Worm (Caenorhabditis elegans) whole organism, young adult: Measurements from ENCODE around the gene F57G12.2.
A peak's percentile ranks its signal among the peaks of the same experiment; 100 is the strongest.

Source experiments
- B0261.1 ChIP-seq: sonication (generic microtip); optimal IDR thresholded peaks from 2 replicates; lab custom pipeline; 2016; ENCODE audit warnings: mild to moderate bottlenecking, missing genetic modification characterization, moderate library complexity, missing compliant biosample characterization
- C06A6.2 ChIP-seq: fragments of 200-800 bp; sonication (Bioruptor generic); conservative IDR thresholded peaks from 2 replicates; pipeline ENCODE4 v1.3.6; 2022; ENCODE audit warnings: missing genetic modification characterization, missing compliant biosample characterization
- C17E4.6 ChIP-seq: fragments of 200-800 bp; sonication (Bioruptor generic); IDR thresholded peaks from 2 replicates; pipeline ENCODE4 v1.3.6; 2022; ENCODE audit warnings: missing genetic modification reagents, missing genetic modification characterization, missing compliant biosample characterization
- K12H6.12 ChIP-seq: fragments of 200-800 bp; sonication (Bioruptor generic); optimal IDR thresholded peaks from 2 replicates; lab custom pipeline; 2018; ENCODE audit warnings: mild to moderate bottlenecking, missing genetic modification characterization, missing compliant biosample characterization
- T26A5.8 ChIP-seq: sonication (generic microtip); optimal IDR thresholded peaks from 2 replicates; lab custom pipeline; 2016; ENCODE audit warnings: missing genetic modification characterization, missing compliant biosample characterization
- attf-3 ChIP-seq: fragments of 200-800 bp; sonication (Bioruptor generic); conservative IDR thresholded peaks from 2 replicates; pipeline ENCODE4 v1.3.6; 2022; ENCODE audit warnings: missing genetic modification reagents, missing genetic modification characterization, missing compliant biosample characterization
- attf-6 ChIP-seq: fragments of 200-800 bp; sonication (Bioruptor generic); IDR thresholded peaks from 2 replicates; pipeline ENCODE4 v1.3.6; 2022; ENCODE audit warnings: missing genetic modification reagents, missing genetic modification characterization, missing compliant biosample characterization
- bed-2 ChIP-seq: fragments of 200-800 bp; sonication (Bioruptor generic); IDR thresholded peaks from 2 replicates; pipeline ENCODE4 v1.3.6; 2022; ENCODE audit warnings: missing genetic modification reagents, missing genetic modification characterization, missing compliant biosample characterization
- cebp-1 ChIP-seq, 2 experiments: fragments of 200-800 bp in 1 of 2; sonication (Bioruptor generic) in 1 of 2; sonication (generic microtip) in 1 of 2; IDR thresholded peaks in 1 of 2; optimal IDR thresholded peaks in 1 of 2; 2 replicates each; pipeline versions ENCODE4 v1.3.6 to Lab custom; 2017 to 2022; ENCODE audit warnings: missing compliant biosample characterization in 2 of 2, missing genetic modification characterization in 2 of 2, mild to moderate bottlenecking in 1 of 2, missing genetic modification reagents in 1 of 2, moderate library complexity in 1 of 2
- ceh-100 ChIP-seq: fragments of 200-800 bp; sonication (Bioruptor generic); IDR thresholded peaks from 2 replicates; pipeline ENCODE4 v1.3.6; 2022; ENCODE audit warnings: missing genetic modification reagents, missing genetic modification characterization, missing compliant biosample characterization
- ceh-27 ChIP-seq: fragments of 200-800 bp; sonication (Bioruptor generic); optimal IDR thresholded peaks from 2 replicates; lab custom pipeline; 2018; ENCODE audit warnings: mild to moderate bottlenecking, missing genetic modification characterization, moderate library complexity, missing compliant biosample characterization
- ceh-40 ChIP-seq: fragments of 200-800 bp; sonication (Bioruptor generic); IDR thresholded peaks from 2 replicates; pipeline ENCODE4 v1.3.6; 2022; ENCODE audit warnings: missing genetic modification characterization, missing compliant biosample characterization
- ceh-58 ChIP-seq: fragments of 200-800 bp; sonication (Bioruptor generic); IDR thresholded peaks from 2 replicates; pipeline ENCODE4 v1.3.6; 2022; ENCODE audit warnings: missing genetic modification characterization, missing compliant biosample characterization
- chd-7 ChIP-seq: sonication (generic microtip); optimal IDR thresholded peaks from 2 replicates; lab custom pipeline; 2016; ENCODE audit warnings: mild to moderate bottlenecking, missing genetic modification characterization, moderate library complexity, missing compliant biosample characterization
- dox-1 ChIP-seq: fragments of 200-800 bp; sonication (Bioruptor generic); IDR thresholded peaks from 2 replicates; pipeline ENCODE4 v1.3.6; 2022; ENCODE audit warnings: missing genetic modification reagents, missing genetic modification characterization, missing compliant biosample characterization
- dpff-1 ChIP-seq: sonication (generic microtip); optimal IDR thresholded peaks from 2 replicates; lab custom pipeline; 2017; ENCODE audit warnings: mild to moderate bottlenecking, missing genetic modification characterization, missing compliant biosample characterization
- egl-44 ChIP-seq: fragments of 200-800 bp; sonication (Bioruptor generic); IDR thresholded peaks from 2 replicates; pipeline ENCODE4 v1.3.6; 2022; ENCODE audit warnings: missing genetic modification reagents, missing genetic modification characterization, missing compliant biosample characterization
- egrh-3 ChIP-seq: fragments of 200-800 bp; sonication (Bioruptor generic); IDR thresholded peaks from 2 replicates; pipeline ENCODE4 v1.3.6; 2022; ENCODE audit warnings: missing genetic modification reagents, missing genetic modification characterization, missing compliant biosample characterization
- fkh-3 ChIP-seq: sonication (generic microtip); optimal IDR thresholded peaks from 2 replicates; lab custom pipeline; 2016; ENCODE audit warnings: mild to moderate bottlenecking, missing genetic modification characterization, missing compliant biosample characterization
- gei-17 ChIP-seq: fragments of 200-800 bp; sonication (Bioruptor generic); optimal IDR thresholded peaks from 2 replicates; lab custom pipeline; 2018; ENCODE audit warnings: mild to moderate bottlenecking, missing genetic modification characterization, missing compliant biosample characterization
- hlh-26 ChIP-seq: fragments of 200-800 bp; sonication (Bioruptor generic); conservative IDR thresholded peaks from 2 replicates; pipeline ENCODE4 v1.3.6; 2022; ENCODE audit warnings: missing genetic modification reagents, missing genetic modification characterization, missing compliant biosample characterization
- let-526 ChIP-seq: fragments of 200-800 bp; sonication (Bioruptor generic); IDR thresholded peaks from 2 replicates; pipeline ENCODE4 v1.3.6; 2022; ENCODE audit warnings: missing genetic modification reagents, missing genetic modification characterization, missing compliant biosample characterization
- lsl-1 ChIP-seq: fragments of 200-800 bp; sonication (Bioruptor generic); optimal IDR thresholded peaks from 2 replicates; lab custom pipeline; 2018; ENCODE audit warnings: mild to moderate bottlenecking, missing genetic modification characterization, moderate library complexity, missing compliant biosample characterization
- madf-10 ChIP-seq: sonication (generic microtip); optimal IDR thresholded peaks from 2 replicates; lab custom pipeline; 2016; ENCODE audit warnings: mild to moderate bottlenecking, missing genetic modification characterization, missing compliant biosample characterization
- mel-28 ChIP-seq: sonication (generic microtip); optimal IDR thresholded peaks from 2 replicates; lab custom pipeline; 2016; ENCODE audit warnings: borderline replicate concordance, mild to moderate bottlenecking, missing genetic modification characterization, missing compliant biosample characterization
- nfya-1 ChIP-seq: sonication (generic microtip); optimal IDR thresholded peaks from 2 replicates; lab custom pipeline; 2017; ENCODE audit warnings: antibody characterized with exemption, missing compliant biosample characterization, missing genetic modification characterization, borderline replicate concordance; ENCODE audit not compliant: insufficient read depth
- pbrm-1 ChIP-seq: fragments of 200-800 bp; sonication (Bioruptor generic); IDR thresholded peaks from 2 replicates; pipeline ENCODE4 v1.3.6; 2022; ENCODE audit warnings: missing genetic modification reagents, missing genetic modification characterization, missing compliant biosample characterization
- rcor-1 ChIP-seq: fragments of 200-800 bp; sonication (Bioruptor generic); IDR thresholded peaks from 2 replicates; pipeline ENCODE4 v1.3.6; 2022; ENCODE audit warnings: missing genetic modification reagents, missing genetic modification characterization, missing compliant biosample characterization
- repo-1 ChIP-seq: sonication (generic microtip); optimal IDR thresholded peaks from 2 replicates; lab custom pipeline; 2017; ENCODE audit warnings: mild to moderate bottlenecking, missing genetic modification characterization, missing compliant biosample characterization
- rpc-1 ChIP-seq, 2 experiments: fragments of 150-350 bp in 1 of 2; sonication (generic microtip) in 1 of 2; optimal IDR thresholded peaks; 2 replicates each; lab custom pipeline; 2014 to 2018; ENCODE audit warnings: missing biosample characterization in 1 of 2, missing genetic modification characterization in 1 of 2, missing genetic modification reagents in 1 of 2, missing genotype in 1 of 2
- sdz-38 ChIP-seq: sonication (generic microtip); optimal IDR thresholded peaks from 2 replicates; lab custom pipeline; 2016; ENCODE audit warnings: missing genotype, missing genetic modification characterization, missing compliant biosample characterization
- snpc-4 ChIP-seq, 5 experiments: fragments of 150-350 bp in 1 of 5; sonication (generic microtip) in 4 of 5; optimal IDR thresholded peaks; 2 replicates each; lab custom pipeline; 2014 to 2018; ENCODE audit warnings: missing genetic modification characterization in 5 of 5, missing biosample characterization in 3 of 5, antibody characterized with exemption in 2 of 5, mild to moderate bottlenecking in 2 of 5, missing compliant biosample characterization in 2 of 5, missing genotype in 2 of 5, moderate library complexity in 2 of 5, missing genetic modification reagents in 1 of 5
- tbp1 ChIP-seq: fragments of 200-800 bp; sonication (Bioruptor generic); optimal IDR thresholded peaks from 2 replicates; lab custom pipeline; 2018; ENCODE audit warnings: mild to moderate bottlenecking, missing genetic modification characterization, missing compliant biosample characterization
- tlf-1 ChIP-seq: fragments of 200-800 bp; sonication (Bioruptor generic); optimal IDR thresholded peaks from 2 replicates; lab custom pipeline; 2018; ENCODE audit warnings: mild to moderate bottlenecking, missing genetic modification characterization, missing compliant biosample characterization
- unc-130 ChIP-seq: sonication (generic microtip); optimal IDR thresholded peaks from 2 replicates; lab custom pipeline; 2016; ENCODE audit warnings: missing genetic modification reagents, missing genetic modification characterization, missing compliant biosample characterization
- unc-62 ChIP-seq: fragments of 150-350 bp; optimal IDR thresholded peaks from 2 replicates; lab custom pipeline; 2014; ENCODE audit warnings: missing biosample characterization, missing genetic modification reagents, missing genetic modification characterization
- xnd-1 ChIP-seq: sonication (generic microtip); optimal IDR thresholded peaks from 2 replicates; lab custom pipeline; 2016; ENCODE audit warnings: missing genotype, missing genetic modification reagents, missing genetic modification characterization, missing compliant biosample characterization
- ztf-18 ChIP-seq: sonication (generic microtip); optimal IDR thresholded peaks from 2 replicates; lab custom pipeline; 2016; ENCODE audit warnings: missing genotype, mild to moderate bottlenecking, missing genetic modification characterization, missing compliant biosample characterization
- ztf-3 ChIP-seq: fragments of 200-800 bp; sonication (Bioruptor generic); optimal IDR thresholded peaks from 2 replicates; lab custom pipeline; 2018; ENCODE audit warnings: mild to moderate bottlenecking, missing genetic modification characterization, missing compliant biosample characterization
- ztf-6 ChIP-seq: fragments of 200-800 bp; sonication (Bioruptor generic); IDR thresholded peaks from 2 replicates; pipeline ENCODE4 v1.3.6; 2022; ENCODE audit warnings: missing genetic modification reagents, missing genetic modification characterization, missing compliant biosample characterization

Gene F57G12.2

DNA sequence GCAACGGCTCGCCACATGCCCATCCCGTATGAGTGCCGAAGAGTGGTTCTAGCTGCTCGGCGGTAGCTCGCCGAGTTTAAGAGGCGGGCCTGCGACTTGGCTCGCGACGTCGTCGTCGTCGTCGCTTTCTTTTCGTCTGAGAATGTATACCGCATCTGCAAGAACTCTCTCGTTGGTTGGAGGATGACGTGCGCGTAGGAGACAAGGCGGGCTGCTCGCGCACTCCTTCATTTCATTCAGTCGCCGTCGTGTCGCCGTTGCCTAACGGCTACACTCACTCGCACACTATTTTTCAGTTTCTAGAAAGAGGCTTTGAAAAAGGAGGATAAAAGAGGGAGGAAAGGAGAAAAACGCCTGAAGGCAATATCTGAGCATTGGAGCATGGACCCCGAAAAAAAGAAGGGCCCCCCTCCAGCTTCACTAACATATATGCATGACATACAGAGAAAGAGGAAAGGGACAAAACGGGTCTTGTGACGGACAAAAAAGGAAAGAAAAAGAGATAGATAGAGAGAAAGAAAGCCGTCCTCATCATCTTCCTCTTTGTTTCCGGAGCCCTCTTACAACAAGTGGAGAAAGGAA is 45.7 kb upstream of the F57G12.2 start (continued):
- TF ChIP-seq cebp-1 (GFP tag; IDR thresholded peaks at IDR 0.05; lab: Robert Waterston, UW) (no peak), cebp-1 (tag; optimal IDR thresholded peaks at IDR 0.05; lab: Kevin White, UChicago) (peak; percentile 59), chd-7 (tag; lab: Kevin White, UChicago) (peak; percentile 34), rpc-1 (optimal IDR thresholded peaks at IDR 0.05; lab: Kevin White, UChicago) (no peak), rpc-1 (tag; optimal IDR thresholded peaks at IDR 0.05; lab: Kevin White, UChicago) (no peak), T26A5.8 (tag; lab: Kevin White, UChicago) (no peak), bed-2 (GFP tag; lab: Robert Waterston, UW) (0 out of 2 replicates have a peak, but pooled peaks have one; percentile 6), dox-1 (GFP tag; lab: Robert Waterston, UW) (no peak), madf-10 (tag; lab: Kevin White, UChicago) (peak; percentile 84), pbrm-1 (GFP tag; lab: Robert Waterston, UW) (no peak), ceh-100 (GFP tag; lab: Robert Waterston, UW) (no peak), dpff-1 (tag; lab: Kevin White, UChicago) (no peak), egrh-3 (peak; percentile 56; the same call in 1 of the 2 replicates), ztf-6 (no peak), repo-1 (no peak), egl-44 (GFP tag; lab: Robert Waterston, UW) (no peak), fkh-3 (tag; lab: Kevin White, UChicago) (no peak), K12H6.12 (tag; lab: Kevin White, UChicago) (peak; percentile 75), unc-130 (GFP tag; lab: Kevin White, UChicago) (no peak), C17E4.6 (GFP tag; lab: Robert Waterston, UW) (no peak), B0261.1 (tag; lab: Kevin White, UChicago) (no peak), let-526 (no peak), tbp1 (GFP tag; lab: Kevin White, UChicago) (no peak), ztf-18 (tag; lab: Kevin White, UChicago) (no peak), gei-17 (GFP tag; lab: Kevin White, UChicago) (no peak), mel-28 (tag; lab: Kevin White, UChicago) (no peak), C06A6.2 (GFP tag; lab: Robert Waterston, UW) (no peak), ceh-40 (GFP tag; lab: Robert Waterston, UW) (no peak), snpc-4 (GFP tag; optimal IDR thresholded peaks at IDR 0.05; lab: Kevin White, UChicago) (no peak), snpc-4 (tag; optimal IDR thresholded peaks at IDR 0.05; lab: Kevin White, UChicago) (peak in 1 of 4 experiments; percentile 22), unc-62 (GFP tag; lab: Kevin White, UChicago) (no peak)

- no peak for TF ChIP-seq ztf-3 (GFP tag; lab: Kevin White, UChicago)
- TF ChIP-seq ceh-27: peak; percentile 48
- TF ChIP-seq sdz-38 (tag; lab: Kevin White, UChicago): no peak
- TF ChIP-seq chd-7 (tag; lab: Kevin White, UChicago): peak; percentile 33
Measured at ce11 chrX:12204334-12204733, 44.5 kb upstream of the F57G12.2 start.

DNA sequence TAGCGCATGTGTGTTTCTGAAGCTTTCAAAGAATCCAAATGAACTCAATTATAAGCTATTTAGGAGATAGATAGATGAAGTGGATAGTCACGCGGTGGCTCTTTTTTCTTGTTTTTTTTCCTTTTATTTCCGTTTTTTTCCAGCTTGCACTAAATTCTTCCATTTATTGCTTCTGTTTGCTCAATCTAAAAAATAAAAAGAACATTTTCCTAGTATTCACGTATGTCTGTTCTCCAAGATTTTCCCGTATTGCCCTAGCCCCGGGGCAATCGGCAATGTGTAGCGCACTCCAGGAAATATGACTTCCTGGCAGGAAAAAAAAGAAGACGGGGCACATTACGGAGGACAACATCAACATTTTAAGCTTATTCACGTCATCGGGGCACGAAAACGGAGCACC is 42.0 kb upstream of the F57G12.2 start:
- TF ChIP-seq tbp1 (GFP tag; lab: Kevin White, UChicago) (no peak), attf-3 (GFP tag; lab: Robert Waterston, UW) (no peak), rcor-1 (no peak), lsl-1 (GFP tag; lab: Kevin White, UChicago) (no peak), tlf-1 (GFP tag; lab: Kevin White, UChicago) (no peak), xnd-1 (tag; lab: Kevin White, UChicago) (no peak), attf-6 (GFP tag; lab: Robert Waterston, UW) (no peak), mel-28 (tag; lab: Kevin White, UChicago) (no peak), ceh-58 (no peak), egrh-3 (no peak), nfya-1 (tag; lab: Kevin White, UChicago) (no peak), hlh-26 (GFP tag; lab: Robert Waterston, UW) (no peak)
